Worm (Caenorhabditis elegans): ENCODE measurements around the gene dhs-20.

DNA sequence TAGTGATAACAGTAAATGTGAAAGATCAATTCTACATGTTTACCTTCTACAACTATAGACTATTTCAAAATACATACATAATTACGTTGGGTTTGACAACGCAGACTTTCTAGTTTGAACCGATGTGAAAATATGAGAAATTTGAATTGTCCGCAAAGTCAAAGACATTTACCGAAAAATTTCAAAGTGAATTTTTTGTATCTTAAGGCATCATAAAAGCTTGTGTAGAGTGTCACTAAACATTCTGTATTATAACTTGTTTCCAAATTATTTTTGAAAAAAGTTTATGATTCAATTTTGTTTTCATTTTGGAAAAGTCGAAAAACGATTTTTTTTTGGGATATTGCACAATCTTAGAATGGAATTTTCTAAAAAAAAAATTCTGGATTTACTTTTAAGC, 31.2 kb upstream of the dhs-20 start:
- TF ChIP-seq blmp-1 (tag; optimal IDR thresholded peaks at IDR 0.05; ENCODE audit: insufficient read depth) (no peak), nhr-237 (tag; optimal IDR thresholded peaks at IDR 0.05) (no peak), snpc-4 (tag; optimal IDR thresholded peaks at IDR 0.05) (no peak), ama-1 (optimal IDR thresholded peaks at IDR 0.05) (no peak), zag-1 (tag; optimal IDR thresholded peaks at IDR 0.05) (no peak), fos-1 (tag; optimal IDR thresholded peaks at IDR 0.05) (no peak), unc-62 (GFP tag; optimal IDR thresholded peaks at IDR 0.05) (no peak), ztf-11 (tag; optimal IDR thresholded peaks at IDR 0.05) (no peak), nhr-21 (tag; optimal IDR thresholded peaks at IDR 0.05) (no peak), nhr-11 (tag; optimal IDR thresholded peaks at IDR 0.05) (no peak), unc-55 (GFP tag; optimal IDR thresholded peaks at IDR 0.05) (no peak), nhr-6 (tag; optimal IDR thresholded peaks at IDR 0.05) (no peak), sma-9 (GFP tag; optimal IDR thresholded peaks at IDR 0.05) (no peak), sma-9 (tag; optimal IDR thresholded peaks at IDR 0.05) (no peak)

All from whole organism, L2 larva.